Worm (Caenorhabditis elegans): ENCODE results near the gene F52F10.2.

F52F10.2 gene

ce11 chrV:1545694-1546093 is 2.2 kb upstream of the F52F10.2 start, which contains the start of gene oac-32:
Gene oac-32, minus strand, starts transcription at chrV:1545783.
- TF ChIP-seq lin-14 (GFP tag; optimal IDR thresholded peaks at IDR 0.05), result no peak
- peak; percentile 78 for TF ChIP-seq elt-2 (tag; optimal IDR thresholded peaks at IDR 0.05)

- TF ChIP-seq lin-15B (tag; optimal IDR thresholded peaks at IDR 0.05), result no peak
- TF ChIP-seq sptf-1 (tag; optimal IDR thresholded peaks at IDR 0.05), result no peak
Measured at ce11 chrV:1550697-1551096, 2.8 kb downstream of the F52F10.2 start.

- TF ChIP-seq hpl-2 (GFP tag; optimal IDR thresholded peaks at IDR 0.05) (no peak), lin-35 (GFP tag; optimal IDR thresholded peaks at IDR 0.05) (no peak), ztf-4 (tag; optimal IDR thresholded peaks at IDR 0.05) (no peak), ztf-11 (tag; optimal IDR thresholded peaks at IDR 0.05) (no peak), unc-130 (tag; optimal IDR thresholded peaks at IDR 0.05) (no peak), mab-9 (GFP tag; IDR thresholded peaks at IDR 0.05) (no peak), nhr-84 (tag; optimal IDR thresholded peaks at IDR 0.05) (no peak), tbx-2 (tag; optimal IDR thresholded peaks at IDR 0.05) (no peak), lin-39 (tag; optimal IDR thresholded peaks at IDR 0.05) (no peak), ceh-88 (GFP tag; IDR thresholded peaks at IDR 0.05) (no peak), ceh-90 (tag; optimal IDR thresholded peaks at IDR 0.05) (no peak), sptf-1 (tag; optimal IDR thresholded peaks at IDR 0.05) (no peak), dpl-1 (GFP tag; optimal IDR thresholded peaks at IDR 0.05) (no peak), xbp-1 (tag; optimal IDR thresholded peaks at IDR 0.05) (no peak), zag-1 (tag; optimal IDR thresholded peaks at IDR 0.05) (no peak), nhr-11 (tag; optimal IDR thresholded peaks at IDR 0.05) (no peak), blmp-1 (tag; optimal IDR thresholded peaks at IDR 0.05) (no peak), jun-1 (tag; optimal IDR thresholded peaks at IDR 0.05) (no peak), Y116A8C.19 (tag; optimal IDR thresholded peaks at IDR 0.05; ENCODE audit: borderline replicate concordance) (no peak)
Measured at ce11 chrV:1551143-1551542, 3.2 kb downstream of the F52F10.2 start.

- TF ChIP-seq ceh-63 (GFP tag; optimal IDR thresholded peaks at IDR 0.05) (no peak), xbp-1 (tag; optimal IDR thresholded peaks at IDR 0.05) (no peak), unc-130 (tag; optimal IDR thresholded peaks at IDR 0.05) (no peak), nhr-19 (GFP tag; conservative IDR thresholded peaks at IDR 0.05) (no peak), fkh-4 (tag; optimal IDR thresholded peaks at IDR 0.05; ENCODE audit: borderline replicate concordance) (no peak), C04F5.9 (tag; optimal IDR thresholded peaks at IDR 0.05) (no peak), hlh-17 (GFP tag; optimal IDR thresholded peaks at IDR 0.05; ENCODE audit: borderline replicate concordance) (no peak)
Measured at ce11 chrV:1553004-1553403, 5.1 kb downstream of the F52F10.2 start, which contains the start of gene srsx-8. Gene srsx-8, minus strand, starts transcription at chrV:1553104.

- TF ChIP-seq ceh-63 (GFP tag; optimal IDR thresholded peaks at IDR 0.05), result no peak
- TF ChIP-seq nhr-12 (tag; optimal IDR thresholded peaks at IDR 0.05), result no peak
- TF ChIP-seq nhr-47 (tag; optimal IDR thresholded peaks at IDR 0.05), result no peak
- TF ChIP-seq elt-2 (tag; optimal IDR thresholded peaks at IDR 0.05), result no peak
- TF ChIP-seq lsy-2 (tag; optimal IDR thresholded peaks at IDR 0.05), result no peak
- TF ChIP-seq aly-2 (tag; optimal IDR thresholded peaks at IDR 0.05), result no peak
- TF ChIP-seq nhr-19 (GFP tag; conservative IDR thresholded peaks at IDR 0.05), result no peak
- TF ChIP-seq ztf-11 (tag; optimal IDR thresholded peaks at IDR 0.05), result no peak
- TF ChIP-seq lir-3 (tag; optimal IDR thresholded peaks at IDR 0.05; ENCODE audit: poor library complexity), result no peak
- TF ChIP-seq nhr-76 (tag; optimal IDR thresholded peaks at IDR 0.05), result no peak
- TF ChIP-seq efl-1 (optimal IDR thresholded peaks at IDR 0.05), result no peak
- TF ChIP-seq efl-1 (GFP tag; optimal IDR thresholded peaks at IDR 0.05 in 1 of 2), result no peak
- no peak for TF ChIP-seq C16A3.4 (tag; optimal IDR thresholded peaks at IDR 0.05)
- no peak for TF ChIP-seq tbx-2 (tag; optimal IDR thresholded peaks at IDR 0.05)
- no peak for TF ChIP-seq rnt-1 (tag; optimal IDR thresholded peaks at IDR 0.05)
- TF ChIP-seq nhr-237 (tag; optimal IDR thresholded peaks at IDR 0.05), result no peak
- TF ChIP-seq F16B12.6 (tag; optimal IDR thresholded peaks at IDR 0.05), result no peak
Measured at ce11 chrV:1555072-1555471, 7.1 kb downstream of the F52F10.2 start.

All from whole organism, L1 larva.